Fruit fly (Drosophila melanogaster): ENCODE data around the gene Adck5.

The Adck5 gene

DNA sequence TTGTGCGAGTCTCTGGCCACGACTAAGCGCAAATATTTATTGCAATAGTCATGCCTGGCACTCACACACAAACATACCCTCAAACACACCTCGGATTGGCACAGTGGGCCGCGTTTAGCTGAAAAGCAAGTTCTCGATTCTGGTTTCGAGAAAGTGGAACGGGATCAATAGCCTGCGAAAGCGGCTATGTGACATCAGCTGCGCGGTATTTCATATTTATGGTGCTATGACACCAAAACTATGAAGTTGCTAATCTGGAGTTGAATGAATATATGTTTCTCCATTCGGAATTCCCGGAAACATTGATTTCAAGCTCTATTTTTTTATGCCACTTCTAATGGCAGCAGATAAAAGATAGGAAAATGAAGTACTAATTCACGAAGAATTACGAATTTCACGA is 48.3 kb downstream of the Adck5 start:
- TF ChIP-seq CrebA (GFP tag; optimal IDR thresholded peaks at IDR 0.05; ENCODE audit: borderline replicate concordance) (no peak), pan (optimal IDR thresholded peaks at IDR 0.05) (no peak), dmrt93B (GFP tag; optimal IDR thresholded peaks at IDR 0.05) (no peak), rgr (GFP tag; optimal IDR thresholded peaks at IDR 0.05) (peak; percentile 4), Dif (GFP tag; optimal IDR thresholded peaks at IDR 0.05; ENCODE audit: partially characterized antibody) (no peak), dsf (GFP tag; optimal IDR thresholded peaks at IDR 0.05; ENCODE audit: borderline replicate concordance) (no peak), foxo (GFP tag; optimal IDR thresholded peaks at IDR 0.05) (peak in 1 of 2 experiments; percentile 27), Dfd (GFP tag; optimal IDR thresholded peaks at IDR 0.05) (no peak), h (GFP tag; optimal IDR thresholded peaks at IDR 0.05) (peak; percentile 36), brk (GFP tag; optimal IDR thresholded peaks at IDR 0.05) (no peak), Hr78 (GFP tag; optimal IDR thresholded peaks at IDR 0.05) (no peak), OdsH (GFP tag; optimal IDR thresholded peaks at IDR 0.05) (no peak), lola (GFP tag; optimal IDR thresholded peaks at IDR 0.05) (no peak), Abd-B (GFP tag; optimal IDR thresholded peaks at IDR 0.05) (no peak), Mio (GFP tag; optimal IDR thresholded peaks at IDR 0.05) (no peak), br (GFP tag; optimal IDR thresholded peaks at IDR 0.05) (no peak)

DNA sequence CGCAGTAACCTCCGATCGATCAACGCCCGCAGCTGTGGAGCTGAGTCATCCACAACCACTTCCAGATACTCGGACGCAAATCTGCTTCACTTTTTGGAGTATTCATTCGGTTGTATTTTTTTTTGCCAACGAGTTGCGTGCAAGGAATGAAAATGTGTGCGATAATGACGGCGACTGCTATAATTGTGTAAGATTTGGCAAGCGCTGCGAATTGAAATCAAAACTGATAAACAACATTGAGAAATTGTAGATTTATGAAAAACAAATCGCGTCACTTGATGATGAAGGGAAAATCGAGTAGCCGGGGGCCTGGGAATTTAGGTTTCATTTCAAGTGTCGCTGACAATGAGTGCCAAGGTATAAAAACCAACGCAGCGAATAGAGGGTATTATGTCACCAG is 49.3 kb downstream of the Adck5 start:
- TF ChIP-seq rgr (GFP tag; optimal IDR thresholded peaks at IDR 0.05) = peak; percentile 62
- TF ChIP-seq br (GFP tag; optimal IDR thresholded peaks at IDR 0.05) = peak; percentile 15
- peak; percentile 33 for TF ChIP-seq Jra (GFP tag; optimal IDR thresholded peaks at IDR 0.05)
- no peak for TF ChIP-seq tai (GFP tag; optimal IDR thresholded peaks at IDR 0.05)
- TF ChIP-seq Rel (GFP tag; optimal IDR thresholded peaks at IDR 0.05) = no peak
- peak; percentile 18 for TF ChIP-seq Rel (tag; optimal IDR thresholded peaks at IDR 0.05)
